Worm (Caenorhabditis elegans): ENCODE measurements around the gene mut-15.

Gene mut-15

ce11 chrV:15015799-15016198 lies 13.5 kb downstream of the mut-15 start:
- TF ChIP-seq nhr-25 (tag; optimal IDR thresholded peaks at IDR 0.05), result peak; percentile 69
- no peak for TF ChIP-seq nhr-237 (tag; optimal IDR thresholded peaks at IDR 0.05)

DNA sequence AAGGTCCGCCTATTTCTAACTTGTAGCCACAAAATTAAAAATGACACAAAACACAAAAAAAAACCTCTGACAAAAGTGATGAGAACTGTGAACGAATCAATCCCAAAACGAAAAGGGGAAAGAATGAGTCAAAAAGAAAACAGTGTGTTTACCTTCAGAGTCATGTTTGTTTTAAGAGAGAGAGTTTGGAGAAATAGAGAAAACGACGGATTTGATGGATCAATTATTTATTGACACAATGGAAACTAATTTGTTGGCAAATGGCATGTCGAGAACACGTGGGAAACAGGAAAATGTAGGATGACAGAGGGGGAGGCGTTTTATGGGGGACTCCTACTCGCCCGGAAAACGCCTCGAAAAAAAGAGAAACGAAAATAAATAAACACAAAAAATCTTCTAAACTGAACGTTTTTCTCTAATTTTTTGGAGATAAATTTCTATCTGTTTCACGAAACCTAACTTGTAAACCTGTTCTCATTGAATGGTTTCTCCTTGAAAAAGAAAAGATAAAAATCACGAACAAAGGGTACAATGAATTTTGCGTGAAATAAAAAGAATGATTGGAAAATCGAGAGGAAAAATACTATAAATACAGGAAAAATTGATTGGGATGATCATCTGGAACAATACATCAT lies 14.6 kb downstream of the mut-15 start:
- TF ChIP-seq nhr-25 (tag; optimal IDR thresholded peaks at IDR 0.05), result peak; percentile 19
- TF ChIP-seq egl-5 (tag; optimal IDR thresholded peaks at IDR 0.05), result peak; percentile 1
- no peak for TF ChIP-seq mml-1 (tag; optimal IDR thresholded peaks at IDR 0.05)
- peak; percentile 94 for TF ChIP-seq pha-4 (tag; optimal IDR thresholded peaks at IDR 0.05)

ce11 chrV:15020229-15020628 lies 17.9 kb downstream of the mut-15 start, which contains the start of gene F14H8.2:
TSS of gene F14H8.2 (minus strand) at chrV:15020329.
- TF ChIP-seq lsy-12 (tag; optimal IDR thresholded peaks at IDR 0.05), result no peak
- TF ChIP-seq ztf-4 (tag; optimal IDR thresholded peaks at IDR 0.05), result no peak
- TF ChIP-seq eor-1 (tag; optimal IDR thresholded peaks at IDR 0.05), result no peak

DNA sequence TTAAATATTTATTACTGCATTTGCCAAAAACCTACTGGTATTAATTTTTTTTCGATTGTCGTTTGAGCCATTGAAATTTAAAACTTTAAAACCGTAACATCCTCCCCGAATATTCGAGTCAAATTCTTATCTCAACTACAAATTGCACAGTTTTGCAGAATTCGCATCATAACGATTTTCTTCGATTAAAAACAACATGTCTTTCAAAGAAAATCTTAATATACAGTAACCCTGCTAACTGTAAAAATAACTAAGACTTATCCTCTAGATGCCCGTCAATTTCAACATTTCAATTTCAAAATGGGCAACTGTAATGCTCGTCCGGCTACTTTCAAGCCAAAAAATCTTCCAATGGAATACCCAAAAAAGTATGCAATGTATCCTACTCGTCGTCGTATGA lies 18.4 kb downstream of the mut-15 start, which contains the start of gene F14H8.5:
F14H8.5 (plus strand) TSS at position 301 of the 400 bp plus-strand sequence.
- TF ChIP-seq elt-2 (tag; optimal IDR thresholded peaks at IDR 0.05), result no peak
- TF ChIP-seq ztf-11 (tag; optimal IDR thresholded peaks at IDR 0.05), result no peak
- TF ChIP-seq ceh-82 (tag; optimal IDR thresholded peaks at IDR 0.05), result no peak
- no peak for TF ChIP-seq daf-12 (tag; optimal IDR thresholded peaks at IDR 0.05)
- TF ChIP-seq snpc-4 (tag; optimal IDR thresholded peaks at IDR 0.05), result no peak
- no peak for TF ChIP-seq sea-2 (GFP tag; optimal IDR thresholded peaks at IDR 0.05)
- TF ChIP-seq egl-27 (tag; optimal IDR thresholded peaks at IDR 0.05), result no peak
- no peak for TF ChIP-seq nhr-43 (tag; optimal IDR thresholded peaks at IDR 0.05; ENCODE audit: poor library complexity, severe bottlenecking)
- no peak for TF ChIP-seq nhr-77 (tag; optimal IDR thresholded peaks at IDR 0.05)
- TF ChIP-seq mml-1 (tag; optimal IDR thresholded peaks at IDR 0.05), result no peak
- no peak for TF ChIP-seq ceh-28 (tag; optimal IDR thresholded peaks at IDR 0.05)
- TF ChIP-seq pha-4 (tag; optimal IDR thresholded peaks at IDR 0.05), result no peak
- TF ChIP-seq ama-1 (optimal IDR thresholded peaks at IDR 0.05), result no peak
- no peak for TF ChIP-seq fkh-10 (GFP tag; optimal IDR thresholded peaks at IDR 0.05)
- TF ChIP-seq nhr-11 (tag; optimal IDR thresholded peaks at IDR 0.05), result no peak
- TF ChIP-seq R02D3.7 (tag; optimal IDR thresholded peaks at IDR 0.05), result no peak
- TF ChIP-seq zag-1 (tag; optimal IDR thresholded peaks at IDR 0.05), result no peak
- no peak for TF ChIP-seq unc-62 (GFP tag; optimal IDR thresholded peaks at IDR 0.05)
- TF ChIP-seq ztf-4 (tag; optimal IDR thresholded peaks at IDR 0.05), result no peak
- no peak for TF ChIP-seq nhr-67 (tag; optimal IDR thresholded peaks at IDR 0.05)

ce11 chrV:15023544-15023943 lies 21.2 kb downstream of the mut-15 start, which contains the start of gene F14H8.4:
TSS of gene F14H8.4 (plus strand) at chrV:15023844.
- no peak for TF ChIP-seq egl-5 (tag; optimal IDR thresholded peaks at IDR 0.05)
- TF ChIP-seq ceh-16 (tag; optimal IDR thresholded peaks at IDR 0.05), result no peak

DNA sequence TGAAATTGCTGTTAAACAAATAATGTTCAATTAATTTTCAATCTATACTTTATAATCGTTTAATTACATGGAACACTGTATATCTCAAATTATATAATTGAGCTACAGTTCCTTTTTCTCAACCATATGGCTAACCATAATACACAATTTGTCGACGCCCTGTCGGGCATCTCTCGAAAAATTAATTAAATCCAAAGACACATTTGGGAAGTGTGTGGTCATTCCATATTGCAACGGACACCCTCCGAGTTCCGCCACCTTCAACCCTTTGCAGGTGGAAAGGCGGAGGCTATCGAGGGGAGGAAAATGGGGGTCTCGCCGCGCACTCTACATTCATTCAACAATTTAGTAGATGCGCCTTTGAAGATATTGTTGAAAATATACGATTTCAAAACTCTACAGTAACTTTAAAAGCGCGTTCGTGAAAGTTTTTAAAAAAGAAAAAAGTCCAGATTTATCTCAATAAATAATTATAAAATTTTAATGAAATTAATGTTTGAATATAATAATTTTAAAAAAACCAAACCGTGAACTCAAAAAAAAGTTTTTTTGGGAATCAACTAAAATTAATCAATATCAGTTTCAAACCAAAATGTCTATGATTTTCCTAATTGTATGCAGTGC lies 26.7 kb downstream of the mut-15 start, which contains the start of gene F14H8.8:
F14H8.8 (plus strand) TSS at position 574 of the 624 bp plus-strand sequence.
- TF ChIP-seq nhr-237 (tag; optimal IDR thresholded peaks at IDR 0.05) (no peak), hmg-11 (tag; optimal IDR thresholded peaks at IDR 0.05) (no peak), nhr-25 (tag; optimal IDR thresholded peaks at IDR 0.05) (peak; percentile 62), nfya-1 (tag; optimal IDR thresholded peaks at IDR 0.05; ENCODE audit: insufficient read depth) (peak; percentile 32), lin-15B (tag; optimal IDR thresholded peaks at IDR 0.05) (peak; percentile 6), ceh-16 (tag; optimal IDR thresholded peaks at IDR 0.05) (no peak), snpc-4 (tag; optimal IDR thresholded peaks at IDR 0.05) (peak; percentile 93), nhr-23 (tag; optimal IDR thresholded peaks at IDR 0.05) (peak; percentile 23), nhr-43 (tag; optimal IDR thresholded peaks at IDR 0.05; ENCODE audit: poor library complexity, severe bottlenecking) (peak; percentile 3)

Data from whole organism, L3 larva.